Worm (Caenorhabditis elegans): ENCODE results near the gene Y75B8A.37.

Y75B8A.37 gene

ce11 chrIII:12315179-12315578 is at the start of gene Y75B8A.37:
TSS of gene Y75B8A.37 (plus strand) at chrIII:12315479.
- TF ChIP-seq pros-1 (tag; optimal IDR thresholded peaks at IDR 0.05) (no peak), ama-1 (optimal IDR thresholded peaks at IDR 0.05) (no peak), madf-2 (tag; optimal IDR thresholded peaks at IDR 0.05) (no peak), ztf-16 (tag; optimal IDR thresholded peaks at IDR 0.05) (no peak), ahr-1 (tag; optimal IDR thresholded peaks at IDR 0.05) (no peak), tbx-2 (tag; optimal IDR thresholded peaks at IDR 0.05) (no peak), syd-9 (tag; optimal IDR thresholded peaks at IDR 0.05) (no peak), pha-4 (tag; optimal IDR thresholded peaks at IDR 0.05) (no peak), ref-2 (tag; optimal IDR thresholded peaks at IDR 0.05) (no peak)

- TF ChIP-seq ceh-45 (GFP tag; IDR thresholded peaks at IDR 0.05) = no peak
- no peak for TF ChIP-seq C08G9.2 (tag; optimal IDR thresholded peaks at IDR 0.05)
- no peak for TF ChIP-seq hlh-15 (tag; optimal IDR thresholded peaks at IDR 0.05)
- TF ChIP-seq nfya-1 (tag; optimal IDR thresholded peaks at IDR 0.05) = peak; percentile 98
Measured at ce11 chrIII:12269807-12270206, 45.5 kb upstream of the Y75B8A.37 start.

DNA sequence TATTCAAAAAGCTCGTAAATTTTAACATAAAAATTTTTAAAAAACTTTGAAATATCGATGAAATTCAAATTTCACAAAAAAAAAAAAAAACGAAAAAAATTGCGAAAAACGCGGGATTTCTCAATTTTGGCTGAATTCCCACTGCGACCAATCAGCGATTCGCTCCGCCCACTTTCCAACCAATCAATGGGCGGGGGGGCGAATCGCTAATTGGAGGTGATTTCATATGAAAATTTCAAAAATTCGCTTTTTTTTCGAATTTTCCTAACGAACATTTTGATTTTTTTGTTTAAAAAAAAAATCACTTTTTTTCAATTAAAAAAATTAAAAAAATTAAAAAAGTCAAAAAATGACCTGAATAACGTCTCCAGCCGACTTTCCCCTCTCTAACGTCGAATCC is 44.9 kb upstream of the Y75B8A.37 start:
- TF ChIP-seq nfya-1 (tag; optimal IDR thresholded peaks at IDR 0.05) (peak; percentile 78), gmeb-2 (tag; optimal IDR thresholded peaks at IDR 0.05) (no peak)

DNA sequence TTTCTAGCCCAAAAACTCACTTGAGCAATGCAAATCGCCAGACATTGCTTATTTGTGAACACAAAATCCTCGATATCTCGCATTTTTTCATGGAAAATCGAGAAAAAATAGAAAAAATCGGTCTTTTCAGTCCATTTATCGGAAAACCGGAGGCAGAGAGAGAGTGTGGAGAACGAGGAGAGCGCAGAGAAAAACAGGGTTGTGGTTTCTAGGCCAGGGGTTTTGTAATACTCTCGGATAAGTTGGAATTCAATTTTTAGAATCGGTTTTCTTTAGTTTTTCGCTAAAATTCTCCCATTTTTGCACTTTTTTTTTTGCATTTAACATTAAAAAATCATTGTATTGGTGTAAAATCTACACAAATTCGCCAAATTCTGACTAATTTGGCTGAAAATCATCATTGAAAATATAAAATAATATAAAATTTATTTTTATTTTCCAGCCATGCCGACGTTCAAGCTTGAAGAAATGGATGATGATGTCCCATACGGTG is 41.6 kb upstream of the Y75B8A.37 start, which contains the start of the genes Y75B8A.24 and Y75B8A.25:
TSS of gene Y75B8A.24 (minus strand) at position 155 of the 493 bp plus-strand sequence.
TSS of gene Y75B8A.25 (plus strand) at position 443 of the 493 bp plus-strand sequence.
- peak; percentile 78 for TF ChIP-seq tbx-2 (tag; optimal IDR thresholded peaks at IDR 0.05)
- TF ChIP-seq tbx-7 (tag; optimal IDR thresholded peaks at IDR 0.05) = peak; percentile 65
- peak; percentile 47 for TF ChIP-seq rnt-1 (tag; optimal IDR thresholded peaks at IDR 0.05)
- TF ChIP-seq nfya-1 (tag; optimal IDR thresholded peaks at IDR 0.05) = peak; percentile 42
- TF ChIP-seq ref-2 (tag; optimal IDR thresholded peaks at IDR 0.05) = peak; percentile 55
- peak; percentile 88 for TF ChIP-seq C08G9.2 (tag; optimal IDR thresholded peaks at IDR 0.05)
- TF ChIP-seq lim-6 (tag; optimal IDR thresholded peaks at IDR 0.05) = peak; percentile 29
- peak; percentile 71 for TF ChIP-seq ceh-2 (tag; optimal IDR thresholded peaks at IDR 0.05)
- TF ChIP-seq nhr-232 (tag; optimal IDR thresholded peaks at IDR 0.05) = no peak
- TF ChIP-seq mec-3 (tag; optimal IDR thresholded peaks at IDR 0.05; ENCODE audit: borderline replicate concordance) = peak; percentile 10
- TF ChIP-seq C38D4.7 (GFP tag; optimal IDR thresholded peaks at IDR 0.05) = no peak
- TF ChIP-seq zip-5 (tag; optimal IDR thresholded peaks at IDR 0.05) = peak; percentile 27
- peak; percentile 18 for TF ChIP-seq fkh-6 (tag; optimal IDR thresholded peaks at IDR 0.05)
- peak; percentile 85 for TF ChIP-seq ets-4 (tag; optimal IDR thresholded peaks at IDR 0.05)
- TF ChIP-seq ceh-9 (tag; optimal IDR thresholded peaks at IDR 0.05) = no peak
- TF ChIP-seq hlh-8 (tag; optimal IDR thresholded peaks at IDR 0.05) = peak; percentile 48
- no peak for TF ChIP-seq madf-2 (tag; optimal IDR thresholded peaks at IDR 0.05)
- no peak for TF ChIP-seq pqm-1 (tag; optimal IDR thresholded peaks at IDR 0.05)
- peak; percentile 31 for TF ChIP-seq unc-42 (tag; optimal IDR thresholded peaks at IDR 0.05)
- peak; percentile 89 for TF ChIP-seq ceh-31 (tag; optimal IDR thresholded peaks at IDR 0.05)

DNA sequence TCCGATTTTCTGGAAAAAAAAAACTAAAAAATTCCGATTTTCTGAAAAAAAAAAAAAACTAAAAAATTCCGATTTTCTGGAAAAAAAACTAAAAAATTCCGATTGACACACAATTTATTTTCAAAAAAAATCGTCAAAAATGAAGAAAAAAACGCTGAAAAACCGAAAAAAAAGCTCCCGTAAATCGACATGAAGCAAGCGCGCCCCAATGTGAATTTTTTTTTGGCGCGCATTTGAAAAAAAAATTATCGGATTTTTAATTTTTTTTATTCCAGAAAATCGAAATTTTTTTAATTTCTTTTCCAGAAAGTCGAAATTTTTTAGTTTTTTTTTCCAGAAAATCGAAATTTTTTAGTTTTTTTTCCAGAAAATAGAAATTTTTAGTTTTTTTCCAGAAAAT is 36.5 kb upstream of the Y75B8A.37 start:
- TF ChIP-seq hlh-13 (GFP tag; optimal IDR thresholded peaks at IDR 0.05) (no peak), ets-4 (tag; optimal IDR thresholded peaks at IDR 0.05) (no peak), elt-4 (tag; optimal IDR thresholded peaks at IDR 0.05) (no peak), hlh-6 (tag; optimal IDR thresholded peaks at IDR 0.05) (no peak), zip-5 (tag; optimal IDR thresholded peaks at IDR 0.05) (no peak), elt-2 (tag; optimal IDR thresholded peaks at IDR 0.05) (no peak), fkh-6 (tag; optimal IDR thresholded peaks at IDR 0.05) (no peak)

- no peak for TF ChIP-seq mec-3 (tag; optimal IDR thresholded peaks at IDR 0.05; ENCODE audit: borderline replicate concordance)
- TF ChIP-seq syd-9 (tag; optimal IDR thresholded peaks at IDR 0.05) = no peak
- no peak for TF ChIP-seq nhr-232 (tag; optimal IDR thresholded peaks at IDR 0.05)
- no peak for TF ChIP-seq hlh-8 (tag; optimal IDR thresholded peaks at IDR 0.05)
- TF ChIP-seq ref-2 (tag; optimal IDR thresholded peaks at IDR 0.05) = no peak
- no peak for TF ChIP-seq ets-4 (tag; optimal IDR thresholded peaks at IDR 0.05)
- no peak for TF ChIP-seq sox-2 (GFP tag; IDR thresholded peaks at IDR 0.05)
- TF ChIP-seq dmd-4 (tag; optimal IDR thresholded peaks at IDR 0.05; ENCODE audit: borderline replicate concordance) = no peak
- no peak for TF ChIP-seq elt-2 (tag; optimal IDR thresholded peaks at IDR 0.05)
- no peak for TF ChIP-seq hlh-13 (GFP tag; optimal IDR thresholded peaks at IDR 0.05)
- no peak for TF ChIP-seq ceh-9 (tag; optimal IDR thresholded peaks at IDR 0.05)
- no peak for TF ChIP-seq tbx-7 (tag; optimal IDR thresholded peaks at IDR 0.05)
- no peak for TF ChIP-seq tbx-2 (tag; optimal IDR thresholded peaks at IDR 0.05)
- no peak for TF ChIP-seq pag-3 (tag; optimal IDR thresholded peaks at IDR 0.05; ENCODE audit: borderline replicate concordance)
- no peak for TF ChIP-seq ama-1 (optimal IDR thresholded peaks at IDR 0.05)
- no peak for TF ChIP-seq unc-3 (GFP tag; conservative IDR thresholded peaks at IDR 0.05)
- TF ChIP-seq unc-3 (tag; optimal IDR thresholded peaks at IDR 0.05) = no peak
- no peak for TF ChIP-seq ceh-31 (tag; optimal IDR thresholded peaks at IDR 0.05)
- no peak for TF ChIP-seq ceh-2 (tag; optimal IDR thresholded peaks at IDR 0.05)
- no peak for TF ChIP-seq unc-86 (tag; optimal IDR thresholded peaks at IDR 0.05)
Measured at ce11 chrIII:12284157-12284556, 31.1 kb upstream of the Y75B8A.37 start.

All from whole organism, late embryonic.